Fruit fly (Drosophila melanogaster) S2 (cell line): ENCODE data around the gene CG43779.

Source experiments
- CG8478 ChIP-seq: fragments of >200 bp; optimal IDR thresholded peaks from 2 replicates; lab custom pipeline; 2018
- CTCF ChIP-seq, 2 experiments: fragments of >200 bp; optimal IDR thresholded peaks; 2 replicates each; lab custom pipeline; 2018

DNA sequence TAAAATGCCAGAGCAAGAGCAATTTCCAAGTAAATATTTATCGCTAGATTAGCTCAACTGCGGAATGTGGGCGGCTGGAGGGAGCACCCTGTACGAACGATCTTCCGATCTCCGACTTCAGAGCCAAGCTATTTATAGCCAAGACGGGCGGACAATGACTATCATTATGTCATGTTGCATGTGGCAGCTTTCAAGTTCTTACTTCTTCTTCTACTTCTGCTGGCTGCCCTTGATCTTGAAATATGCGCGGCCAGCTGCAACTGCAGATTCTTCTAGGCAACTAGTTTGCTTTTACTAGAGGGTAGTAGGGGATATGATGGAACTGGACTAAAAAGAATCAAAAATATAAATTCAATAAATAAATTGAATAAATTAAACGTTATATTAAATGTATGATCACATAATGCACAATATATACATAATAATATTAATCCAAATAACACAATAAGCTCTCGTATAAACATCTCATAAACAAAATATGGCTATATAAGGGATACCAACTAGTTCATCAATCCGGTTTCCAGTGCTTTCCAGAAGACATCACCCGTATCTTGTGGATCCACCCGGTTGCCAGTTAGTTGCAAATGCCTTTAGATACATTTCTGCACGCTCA lies 38.4 kb downstream of the CG43779 start:
- TF ChIP-seq CG8478 (lab: Kevin White, UChicago) (no peak), CTCF (optimal IDR thresholded peaks at IDR 0.05; lab: Kevin White, UChicago) (no peak)
